Fruit fly (Drosophila melanogaster): ENCODE data around the gene CG9395.

Gene CG9395

dm6 chr2L:13306655-13307054 lies 48.2 kb downstream of the CG9395 start, which contains the start of gene CG43779:
Gene CG43779 (minus strand): TSS chr2L:13306755.
- TF ChIP-seq pan (optimal IDR thresholded peaks at IDR 0.05), result no peak
- no peak for TF ChIP-seq EcR (GFP tag; optimal IDR thresholded peaks at IDR 0.05)
- TF ChIP-seq usp (GFP tag; optimal IDR thresholded peaks at IDR 0.05), result no peak
- TF ChIP-seq psq (optimal IDR thresholded peaks at IDR 0.05), result no peak
- no peak for TF ChIP-seq CG8478 (optimal IDR thresholded peaks at IDR 0.05)
- TF ChIP-seq Dll (optimal IDR thresholded peaks at IDR 0.05), result no peak

DNA sequence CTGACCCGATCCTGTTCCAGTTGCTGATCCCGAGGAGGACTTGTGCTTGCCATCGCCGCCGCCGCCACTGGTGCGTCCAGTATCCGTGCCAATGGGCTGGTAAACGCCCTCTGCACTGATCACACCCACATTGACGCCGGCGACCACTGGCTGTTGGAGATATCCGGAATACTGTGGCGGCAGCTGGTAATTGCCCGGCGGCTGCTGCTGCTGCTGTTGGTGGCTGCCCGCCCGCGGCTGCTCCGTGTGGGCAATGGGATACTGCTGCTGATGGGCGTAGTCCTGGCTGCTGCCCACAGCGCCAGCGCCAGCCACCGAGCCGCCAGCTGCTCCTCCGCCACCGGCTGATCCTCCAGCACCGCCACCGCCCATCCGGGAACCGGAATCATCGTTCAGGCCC lies 49.9 kb downstream of the CG9395 start:
- TF ChIP-seq EcR (GFP tag; optimal IDR thresholded peaks at IDR 0.05) (no peak), psq (optimal IDR thresholded peaks at IDR 0.05) (no peak), Dll (optimal IDR thresholded peaks at IDR 0.05) (no peak), CG8478 (optimal IDR thresholded peaks at IDR 0.05) (no peak), pan (optimal IDR thresholded peaks at IDR 0.05) (no peak), usp (GFP tag; optimal IDR thresholded peaks at IDR 0.05) (no peak)

dm6 chr2L:13304488-13304887 lies 50.4 kb downstream of the CG9395 start, which contains the start of gene CG16825:
Gene CG16825 (plus strand): TSS chr2L:13304788.
- no peak for TF ChIP-seq usp (GFP tag; optimal IDR thresholded peaks at IDR 0.05)
- TF ChIP-seq Dll (optimal IDR thresholded peaks at IDR 0.05), result no peak
- no peak for TF ChIP-seq psq (optimal IDR thresholded peaks at IDR 0.05)
- TF ChIP-seq pan (optimal IDR thresholded peaks at IDR 0.05), result no peak
- TF ChIP-seq EcR (GFP tag; optimal IDR thresholded peaks at IDR 0.05), result no peak
- no peak for TF ChIP-seq CG8478 (optimal IDR thresholded peaks at IDR 0.05)

Data from whole organism.